Worm (Caenorhabditis elegans) whole organism, young adult: ENCODE measurements around the gene tgt-1.
A peak's percentile ranks its signal among the peaks of the same experiment; 100 is the strongest.

Experiments
- B0019.2 ChIP-seq: fragments of 200-800 bp; sonication (Bioruptor generic); conservative IDR thresholded peaks from 2 replicates; pipeline ENCODE4 v1.3.6; 2022; ENCODE audit warnings: missing genetic modification reagents, missing genetic modification characterization, missing compliant biosample characterization
- B0336.3 ChIP-seq: fragments of 200-800 bp; sonication (Bioruptor generic); IDR thresholded peaks from 2 replicates; pipeline ENCODE4 v1.3.6; 2022; ENCODE audit warnings: missing genetic modification characterization, missing compliant biosample characterization
- F10E7.11 ChIP-seq: sonication (generic microtip); optimal IDR thresholded peaks from 2 replicates; lab custom pipeline; 2017; ENCODE audit warnings: mild to moderate bottlenecking, missing genetic modification characterization, moderate library complexity, missing compliant biosample characterization
- F39B2.1 ChIP-seq: fragments of 200-800 bp; sonication (Bioruptor generic); IDR thresholded peaks from 2 replicates; pipeline ENCODE4 v1.3.6; 2022; ENCODE audit warnings: missing genetic modification reagents, missing genetic modification characterization, missing compliant biosample characterization
- F57A8.1 ChIP-seq: fragments of 200-800 bp; sonication (Bioruptor generic); optimal IDR thresholded peaks from 2 replicates; lab custom pipeline; 2018; ENCODE audit warnings: mild to moderate bottlenecking, missing genetic modification characterization, moderate library complexity, missing compliant biosample characterization
- Y53G8AR.9 ChIP-seq: fragments of 200-800 bp; sonication (Bioruptor generic); conservative IDR thresholded peaks from 2 replicates; pipeline ENCODE4 v1.3.6; 2022; ENCODE audit warnings: missing genetic modification reagents, missing genetic modification characterization, missing compliant biosample characterization
- Y67H2A.10 ChIP-seq: fragments of 200-800 bp; sonication (Bioruptor generic); conservative IDR thresholded peaks from 2 replicates; pipeline ENCODE4 v1.3.6; 2022; ENCODE audit warnings: missing genetic modification reagents, missing genetic modification characterization, missing compliant biosample characterization
- attf-6 ChIP-seq: fragments of 200-800 bp; sonication (Bioruptor generic); IDR thresholded peaks from 2 replicates; pipeline ENCODE4 v1.3.6; 2022; ENCODE audit warnings: missing genetic modification reagents, missing genetic modification characterization, missing compliant biosample characterization
- cebp-1 ChIP-seq, 2 experiments: fragments of 200-800 bp in 1 of 2; sonication (Bioruptor generic) in 1 of 2; sonication (generic microtip) in 1 of 2; IDR thresholded peaks in 1 of 2; optimal IDR thresholded peaks in 1 of 2; 2 replicates each; pipeline versions ENCODE4 v1.3.6 to Lab custom; 2017 to 2022; ENCODE audit warnings: missing compliant biosample characterization in 2 of 2, missing genetic modification characterization in 2 of 2, mild to moderate bottlenecking in 1 of 2, missing genetic modification reagents in 1 of 2, moderate library complexity in 1 of 2
- ceh-100 ChIP-seq: fragments of 200-800 bp; sonication (Bioruptor generic); IDR thresholded peaks from 2 replicates; pipeline ENCODE4 v1.3.6; 2022; ENCODE audit warnings: missing genetic modification reagents, missing genetic modification characterization, missing compliant biosample characterization
- ceh-79 ChIP-seq: sonication (generic microtip); optimal IDR thresholded peaks from 2 replicates; lab custom pipeline; 2017; ENCODE audit warnings: mild to moderate bottlenecking, missing genetic modification characterization, missing compliant biosample characterization
- chd-7 ChIP-seq: sonication (generic microtip); optimal IDR thresholded peaks from 2 replicates; lab custom pipeline; 2016; ENCODE audit warnings: mild to moderate bottlenecking, missing genetic modification characterization, moderate library complexity, missing compliant biosample characterization
- die-1 ChIP-seq: sonication (generic microtip); optimal IDR thresholded peaks from 2 replicates; lab custom pipeline; 2016; ENCODE audit warnings: missing genotype, mild to moderate bottlenecking, missing genetic modification characterization, missing compliant biosample characterization
- efl-1 ChIP-seq: fragments of 150-350 bp; optimal IDR thresholded peaks from 2 replicates; lab custom pipeline; 2014; ENCODE audit warnings: missing biosample characterization, missing genetic modification reagents, missing genetic modification characterization
- egl-18 ChIP-seq: fragments of 200-800 bp; sonication (Bioruptor generic); IDR thresholded peaks from 2 replicates; pipeline ENCODE4 v1.3.6; 2022; ENCODE audit warnings: missing genetic modification reagents, missing genetic modification characterization, missing compliant biosample characterization
- gei-17 ChIP-seq: fragments of 200-800 bp; sonication (Bioruptor generic); optimal IDR thresholded peaks from 2 replicates; lab custom pipeline; 2018; ENCODE audit warnings: mild to moderate bottlenecking, missing genetic modification characterization, missing compliant biosample characterization
- lag-1 ChIP-seq: fragments of 200-800 bp; sonication (Bioruptor generic); IDR thresholded peaks from 2 replicates; pipeline ENCODE4 v1.3.6; 2022; ENCODE audit warnings: missing genetic modification reagents, missing genetic modification characterization, missing compliant biosample characterization
- let-526 ChIP-seq: fragments of 200-800 bp; sonication (Bioruptor generic); IDR thresholded peaks from 2 replicates; pipeline ENCODE4 v1.3.6; 2022; ENCODE audit warnings: missing genetic modification reagents, missing genetic modification characterization, missing compliant biosample characterization
- lin-26 ChIP-seq: fragments of 200-800 bp; sonication (Bioruptor generic); IDR thresholded peaks from 2 replicates; pipeline ENCODE4 v1.3.6; 2022; ENCODE audit warnings: missing genetic modification reagents, missing genetic modification characterization, missing compliant biosample characterization
- lir-1 ChIP-seq: fragments of 200-800 bp; sonication (Bioruptor generic); conservative IDR thresholded peaks from 2 replicates; pipeline ENCODE4 v1.3.6; 2022; ENCODE audit warnings: missing genetic modification reagents, missing genetic modification characterization, missing compliant biosample characterization
- lsl-1 ChIP-seq: fragments of 200-800 bp; sonication (Bioruptor generic); optimal IDR thresholded peaks from 2 replicates; lab custom pipeline; 2018; ENCODE audit warnings: mild to moderate bottlenecking, missing genetic modification characterization, moderate library complexity, missing compliant biosample characterization
- madf-3 ChIP-seq: fragments of 200-800 bp; sonication (Bioruptor generic); IDR thresholded peaks from 2 replicates; pipeline ENCODE4 v1.3.6; 2022; ENCODE audit warnings: missing genetic modification reagents, missing genetic modification characterization, missing compliant biosample characterization
- madf-6 ChIP-seq: fragments of 200-800 bp; sonication (Bioruptor generic); IDR thresholded peaks from 2 replicates; pipeline ENCODE4 v1.3.6; 2022; ENCODE audit warnings: missing genetic modification reagents, missing genetic modification characterization, missing compliant biosample characterization
- mes-4 ChIP-seq: sonication (generic microtip); optimal IDR thresholded peaks from 2 replicates; lab custom pipeline; 2016; ENCODE audit warnings: missing genotype, missing genetic modification characterization, missing compliant biosample characterization
- nfya-1 ChIP-seq: sonication (generic microtip); optimal IDR thresholded peaks from 2 replicates; lab custom pipeline; 2017; ENCODE audit warnings: antibody characterized with exemption, missing compliant biosample characterization, missing genetic modification characterization, borderline replicate concordance; ENCODE audit not compliant: insufficient read depth
- nhr-80 ChIP-seq: sonication (generic microtip); optimal IDR thresholded peaks from 2 replicates; lab custom pipeline; 2016; ENCODE audit warnings: missing genetic modification characterization, missing compliant biosample characterization
- pbrm-1 ChIP-seq: fragments of 200-800 bp; sonication (Bioruptor generic); IDR thresholded peaks from 2 replicates; pipeline ENCODE4 v1.3.6; 2022; ENCODE audit warnings: missing genetic modification reagents, missing genetic modification characterization, missing compliant biosample characterization
- snpc-3.4 ChIP-seq: sonication (generic microtip); optimal IDR thresholded peaks from 2 replicates; lab custom pipeline; 2017; ENCODE audit warnings: missing genetic modification characterization, mild to moderate bottlenecking, missing compliant biosample characterization, antibody characterized with exemption, moderate library complexity, missing genotype, missing genetic modification reagents
- snpc-4 ChIP-seq, 5 experiments: fragments of 150-350 bp in 1 of 5; sonication (generic microtip) in 4 of 5; optimal IDR thresholded peaks; 2 replicates each; lab custom pipeline; 2014 to 2018; ENCODE audit warnings: missing genetic modification characterization in 5 of 5, missing biosample characterization in 3 of 5, antibody characterized with exemption in 2 of 5, mild to moderate bottlenecking in 2 of 5, missing compliant biosample characterization in 2 of 5, missing genotype in 2 of 5, moderate library complexity in 2 of 5, missing genetic modification reagents in 1 of 5
- sptf-2 ChIP-seq: fragments of 200-800 bp; sonication (Bioruptor generic); optimal IDR thresholded peaks from 2 replicates; lab custom pipeline; 2018; ENCODE audit warnings: mild to moderate bottlenecking, missing genetic modification characterization, missing compliant biosample characterization
- tlf-1 ChIP-seq: fragments of 200-800 bp; sonication (Bioruptor generic); optimal IDR thresholded peaks from 2 replicates; lab custom pipeline; 2018; ENCODE audit warnings: mild to moderate bottlenecking, missing genetic modification characterization, missing compliant biosample characterization
- unc-62 ChIP-seq: fragments of 150-350 bp; optimal IDR thresholded peaks from 2 replicates; lab custom pipeline; 2014; ENCODE audit warnings: missing biosample characterization, missing genetic modification reagents, missing genetic modification characterization
- zim-3 ChIP-seq: sonication (generic microtip); optimal IDR thresholded peaks from 2 replicates; lab custom pipeline; 2017; ENCODE audit warnings: mild to moderate bottlenecking, missing genetic modification characterization, moderate library complexity, missing compliant biosample characterization
- ztf-6 ChIP-seq: fragments of 200-800 bp; sonication (Bioruptor generic); IDR thresholded peaks from 2 replicates; pipeline ENCODE4 v1.3.6; 2022; ENCODE audit warnings: missing genetic modification reagents, missing genetic modification characterization, missing compliant biosample characterization

Gene tgt-1

ce11 chrIV:11923074-11923473 lies 36.5 kb downstream of the tgt-1 start, which contains the start of gene srlf-31:
Gene srlf-31, minus strand, starts transcription at chrIV:11923174.
- TF ChIP-seq B0336.3 (GFP tag; lab: Robert Waterston, UW) (no peak), tlf-1 (GFP tag; lab: Kevin White, UChicago) (no peak), nfya-1 (tag; lab: Kevin White, UChicago) (no peak), gei-17 (GFP tag; lab: Kevin White, UChicago) (no peak), Y67H2A.10 (no peak), F39B2.1 (GFP tag; lab: Robert Waterston, UW) (no peak), die-1 (tag; lab: Kevin White, UChicago) (no peak), lir-1 (GFP tag; lab: Robert Waterston, UW) (no peak), madf-3 (GFP tag; lab: Robert Waterston, UW) (no peak), ztf-6 (no peak), egl-18 (GFP tag; lab: Robert Waterston, UW) (no peak), pbrm-1 (GFP tag; lab: Robert Waterston, UW) (no peak), cebp-1 (GFP tag; IDR thresholded peaks at IDR 0.05; lab: Robert Waterston, UW) (no peak), cebp-1 (tag; optimal IDR thresholded peaks at IDR 0.05; lab: Kevin White, UChicago) (no peak), snpc-3.4 (tag; lab: Kevin White, UChicago) (no peak), lsl-1 (GFP tag; lab: Kevin White, UChicago) (no peak), let-526 (no peak), ceh-79 (tag; lab: Kevin White, UChicago) (no peak)

- no peak for TF ChIP-seq cebp-1 (GFP tag; IDR thresholded peaks at IDR 0.05; lab: Robert Waterston, UW)
- TF ChIP-seq cebp-1 (tag; optimal IDR thresholded peaks at IDR 0.05; lab: Kevin White, UChicago) = peak; percentile 10
- TF ChIP-seq snpc-4 (GFP tag; optimal IDR thresholded peaks at IDR 0.05; lab: Kevin White, UChicago) = no peak
- no peak for TF ChIP-seq snpc-4 (tag; optimal IDR thresholded peaks at IDR 0.05; lab: Kevin White, UChicago)
Observed at ce11 chrIV:11922011-11922410, 37.6 kb downstream of the tgt-1 start, which contains the start of gene ZK822.1. Gene ZK822.1, minus strand, starts transcription at chrIV:11922131.

DNA sequence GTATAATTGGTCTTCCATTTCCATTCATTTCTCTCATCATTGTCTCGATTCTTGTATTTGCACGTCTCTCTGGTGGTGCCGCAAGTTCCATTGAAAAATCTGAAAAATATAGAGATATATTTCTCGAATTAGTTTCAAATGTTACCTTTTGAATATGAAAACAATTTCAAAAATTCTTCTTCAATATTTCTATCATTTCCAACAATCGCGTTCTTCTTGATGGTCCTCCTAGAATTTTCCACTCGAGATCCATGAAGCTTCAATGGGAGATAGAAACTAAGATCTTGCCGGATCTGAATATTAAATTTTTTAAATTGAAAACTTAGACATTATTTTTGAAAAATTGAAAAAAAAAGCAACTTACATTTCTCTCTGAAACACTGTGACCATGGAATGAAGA lies 40.5 kb downstream of the tgt-1 start:
- TF ChIP-seq F10E7.11 (tag; lab: Kevin White, UChicago) = no peak
- no peak for TF ChIP-seq madf-6 (GFP tag; lab: Robert Waterston, UW)
- no peak for TF ChIP-seq B0019.2 (GFP tag; lab: Robert Waterston, UW)
- no peak for TF ChIP-seq lin-26 (GFP tag; lab: Robert Waterston, UW)
- no peak for TF ChIP-seq ceh-100 (GFP tag; lab: Robert Waterston, UW)
- no peak for TF ChIP-seq let-526
- TF ChIP-seq Y53G8AR.9 (GFP tag; lab: Robert Waterston, UW) = no peak
- TF ChIP-seq efl-1 (GFP tag; lab: Kevin White, UChicago) = no peak

ce11 chrIV:11917886-11918285 lies 41.7 kb downstream of the tgt-1 start:
- TF ChIP-seq sptf-2 (no peak), nhr-80 (tag; lab: Kevin White, UChicago) (peak; percentile 61)

DNA sequence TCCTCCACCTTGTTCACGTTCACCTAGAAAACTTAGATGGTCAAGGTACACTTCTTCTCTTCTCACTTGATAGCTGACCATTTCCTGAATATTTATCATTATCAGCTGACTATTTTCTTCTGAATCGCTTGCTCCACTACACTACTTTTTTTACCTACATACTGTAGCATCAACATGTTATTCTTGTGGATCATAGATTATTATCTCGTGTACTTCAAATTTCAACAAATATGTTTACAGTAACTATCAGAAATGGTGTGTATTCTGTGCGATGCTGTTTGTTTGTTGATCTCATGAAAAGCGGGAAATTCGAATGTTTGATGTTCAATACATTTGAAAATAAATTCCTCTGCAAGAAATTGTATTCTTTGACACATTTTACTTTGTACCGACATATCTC lies 42.7 kb downstream of the tgt-1 start, which contains the start of gene ZK822.10:
Gene ZK822.10, plus strand, starts transcription at position 231 of the 400 bp plus-strand sequence.
- TF ChIP-seq zim-3 (tag; lab: Kevin White, UChicago) (no peak), mes-4 (tag; lab: Kevin White, UChicago) (no peak), F57A8.1 (GFP tag; lab: Kevin White, UChicago) (no peak), madf-6 (GFP tag; lab: Robert Waterston, UW) (no peak), nhr-80 (tag; lab: Kevin White, UChicago) (peak; percentile 74), chd-7 (tag; lab: Kevin White, UChicago) (no peak), cebp-1 (GFP tag; IDR thresholded peaks at IDR 0.05; lab: Robert Waterston, UW) (no peak), cebp-1 (tag; optimal IDR thresholded peaks at IDR 0.05; lab: Kevin White, UChicago) (peak; percentile 6), lag-1 (GFP tag; lab: Robert Waterston, UW) (no peak), unc-62 (peak; percentile 48), attf-6 (GFP tag; lab: Robert Waterston, UW) (no peak)
